Worm (Caenorhabditis elegans): ENCODE data around the gene F21C10.3.

Gene F21C10.3

DNA sequence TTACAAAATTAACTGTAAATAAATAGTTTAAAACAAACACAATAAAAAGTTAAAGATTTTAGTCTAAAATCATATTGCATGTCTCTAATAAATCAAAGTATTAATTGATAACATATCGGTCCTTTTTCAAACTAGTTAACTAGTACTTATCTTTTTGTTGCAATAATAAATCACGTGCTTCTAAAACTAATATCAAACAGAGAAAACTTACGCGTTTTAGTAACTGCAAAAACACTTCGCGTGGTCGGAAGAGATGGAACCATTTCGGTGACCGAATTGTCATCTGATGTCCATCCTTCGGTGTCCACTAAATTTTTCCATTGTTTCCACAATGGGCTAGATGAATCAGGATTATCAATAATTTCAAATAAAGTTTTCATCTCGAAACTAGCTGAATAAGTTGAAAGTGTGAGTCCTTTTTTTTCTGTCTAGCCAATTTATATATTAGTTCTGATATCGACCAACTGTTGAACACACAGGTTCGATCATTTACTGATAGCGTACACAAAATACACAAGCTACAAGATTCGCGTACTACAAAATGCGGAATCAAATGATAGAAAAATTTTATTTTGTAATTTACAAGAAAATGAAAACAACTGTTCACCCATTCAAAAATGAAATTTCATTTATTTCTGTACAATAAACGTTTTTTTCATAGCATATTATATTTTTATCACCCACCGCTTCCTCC lies 29.4 kb upstream of the F21C10.3 start, which contains the start of gene F21C10.9:
Gene F21C10.9 (minus strand): TSS at position 417 of the 694 bp plus-strand sequence.
- TF ChIP-seq F55B11.4 (tag; optimal IDR thresholded peaks at IDR 0.05; ENCODE audit: borderline replicate concordance, insufficient read depth) (no peak), atf-7 (tag; optimal IDR thresholded peaks at IDR 0.05) (no peak)

- no peak for TF ChIP-seq dox-1 (GFP tag; IDR thresholded peaks at IDR 0.05)
- TF ChIP-seq ztf-22 (GFP tag; optimal IDR thresholded peaks at IDR 0.05), result no peak
- TF ChIP-seq B0035.1 (tag; optimal IDR thresholded peaks at IDR 0.05), result no peak
- no peak for TF ChIP-seq lag-1 (GFP tag; IDR thresholded peaks at IDR 0.05)
- TF ChIP-seq cebp-1 (GFP tag; IDR thresholded peaks at IDR 0.05), result no peak
- TF ChIP-seq cebp-1 (tag; optimal IDR thresholded peaks at IDR 0.05), result no peak
- TF ChIP-seq F33H1.4 (GFP tag; IDR thresholded peaks at IDR 0.05), result no peak
- no peak for TF ChIP-seq mxl-1 (tag; optimal IDR thresholded peaks at IDR 0.05)
- no peak for TF ChIP-seq ccch-3 (GFP tag; optimal IDR thresholded peaks at IDR 0.05)
- no peak for TF ChIP-seq snpc-1.3 (tag; optimal IDR thresholded peaks at IDR 0.05; ENCODE audit: insufficient read depth)
- TF ChIP-seq rec-8 (tag; optimal IDR thresholded peaks at IDR 0.05), result no peak
- no peak for TF ChIP-seq lin-40 (tag; optimal IDR thresholded peaks at IDR 0.05)
- no peak for TF ChIP-seq ama-1 (optimal IDR thresholded peaks at IDR 0.05)
- TF ChIP-seq ama-1 (GFP tag; optimal IDR thresholded peaks at IDR 0.05), result no peak
- no peak for TF ChIP-seq F22D6.2 (tag; optimal IDR thresholded peaks at IDR 0.05)
Observed at ce11 chrV:9101062-9101461, 26.8 kb upstream of the F21C10.3 start, which contains the start of gene frpr-6. frpr-6 (minus strand) TSS chrV:9101162.

DNA sequence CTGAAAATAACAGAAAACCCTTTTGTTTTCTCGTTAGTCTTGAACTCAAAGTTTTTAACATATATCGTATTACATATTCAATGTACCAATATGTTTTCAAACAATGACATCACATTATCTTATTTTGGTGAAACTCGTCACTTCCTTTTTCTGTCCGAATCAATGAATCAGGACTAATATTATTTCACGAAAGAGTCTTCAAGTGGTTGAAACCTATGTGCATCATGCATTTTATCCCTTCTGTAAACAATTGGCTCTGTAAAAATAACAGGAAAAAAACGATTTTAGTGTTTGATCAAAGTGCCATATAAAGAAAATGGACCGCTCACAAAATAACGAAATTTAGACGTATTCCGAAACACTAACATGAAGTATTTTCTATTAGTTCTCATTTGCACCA lies 19.7 kb upstream of the F21C10.3 start, which contains the start of gene F21C10.18:
Gene F21C10.18 (plus strand): TSS at position 301 of the 400 bp plus-strand sequence.
- no peak for TF ChIP-seq lin-54 (GFP tag; optimal IDR thresholded peaks at IDR 0.05)

DNA sequence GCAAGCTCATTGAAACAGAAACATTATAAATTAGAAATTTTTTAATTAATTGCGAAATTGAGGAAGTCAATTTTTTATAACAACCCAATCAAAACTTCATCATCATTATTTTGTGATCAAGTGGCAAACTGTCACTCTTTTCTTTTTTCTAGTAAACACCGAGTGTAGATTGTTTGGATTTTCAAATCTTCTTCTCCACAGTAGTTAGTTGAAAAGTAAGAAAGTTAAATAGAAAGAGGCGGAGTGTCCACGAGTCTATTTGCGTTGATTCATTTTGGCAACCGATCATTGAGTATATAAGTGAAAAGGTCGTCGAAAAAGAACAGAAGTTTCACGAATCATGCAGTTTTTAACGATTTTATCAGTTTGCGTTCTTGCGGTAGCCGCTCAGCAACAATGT lies 18.6 kb upstream of the F21C10.3 start, which contains the start of gene pqn-31:
Gene pqn-31 (plus strand): TSS at position 301 of the 400 bp plus-strand sequence.
- TF ChIP-seq pha-4 (tag; optimal IDR thresholded peaks at IDR 0.05) (no peak), ets-4 (GFP tag; optimal IDR thresholded peaks at IDR 0.05) (no peak), sdz-38 (tag; optimal IDR thresholded peaks at IDR 0.05) (no peak), F33H1.4 (GFP tag; IDR thresholded peaks at IDR 0.05) (no peak), nhr-90 (tag; optimal IDR thresholded peaks at IDR 0.05) (no peak), athp-1 (tag; optimal IDR thresholded peaks at IDR 0.05) (no peak), zfh-2 (GFP tag; conservative IDR thresholded peaks at IDR 0.05) (no peak), attf-5 (GFP tag; optimal IDR thresholded peaks at IDR 0.05) (no peak), lir-1 (GFP tag; conservative IDR thresholded peaks at IDR 0.05) (no peak), madf-3 (GFP tag; IDR thresholded peaks at IDR 0.05) (no peak), mes-4 (tag; optimal IDR thresholded peaks at IDR 0.05) (no peak), F10E7.11 (tag; optimal IDR thresholded peaks at IDR 0.05) (no peak), ztf-28 (GFP tag; IDR thresholded peaks at IDR 0.05) (no peak)

DNA sequence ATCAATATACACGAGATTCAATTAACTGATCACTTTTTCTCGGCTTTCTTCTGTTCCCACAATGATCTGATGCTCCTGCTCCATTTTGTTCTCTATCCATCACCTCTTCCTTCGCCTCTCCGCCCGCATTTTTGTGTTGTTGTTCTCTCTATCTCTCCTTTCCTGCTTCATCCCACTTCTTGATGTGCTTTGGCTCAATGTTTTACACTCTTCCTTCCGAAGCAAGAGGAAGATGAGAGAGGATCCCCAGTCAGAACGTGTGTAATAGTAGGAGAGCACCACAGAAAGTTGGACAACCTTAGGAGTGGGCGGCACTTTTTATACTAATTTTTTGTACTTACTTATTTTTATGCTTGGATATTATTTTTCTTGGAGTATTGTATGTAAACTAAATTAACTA lies 15.9 kb upstream of the F21C10.3 start:
- no peak for TF ChIP-seq mcd-1 (GFP tag; IDR thresholded peaks at IDR 0.05)
- TF ChIP-seq snpc-1.3 (tag; optimal IDR thresholded peaks at IDR 0.05; ENCODE audit: insufficient read depth), result no peak
- no peak for TF ChIP-seq ceh-79 (tag; optimal IDR thresholded peaks at IDR 0.05)
- TF ChIP-seq F33H1.4 (GFP tag; IDR thresholded peaks at IDR 0.05), result no peak
- no peak for TF ChIP-seq snpc-4 (GFP tag; optimal IDR thresholded peaks at IDR 0.05)
- no peak for TF ChIP-seq snpc-4 (tag; optimal IDR thresholded peaks at IDR 0.05)
- no peak for TF ChIP-seq ekl-4 (GFP tag; IDR thresholded peaks at IDR 0.05)
- no peak for TF ChIP-seq chd-7 (tag; optimal IDR thresholded peaks at IDR 0.05)
- no peak for TF ChIP-seq ceh-58 (GFP tag; IDR thresholded peaks at IDR 0.05)
- TF ChIP-seq zim-3 (tag; optimal IDR thresholded peaks at IDR 0.05), result no peak
- TF ChIP-seq C17E4.6 (GFP tag; IDR thresholded peaks at IDR 0.05), result no peak
- TF ChIP-seq attf-3 (GFP tag; conservative IDR thresholded peaks at IDR 0.05), result no peak
- no peak for TF ChIP-seq atf-7 (tag; optimal IDR thresholded peaks at IDR 0.05)

All from whole organism, young adult.